Fruit fly (Drosophila melanogaster) whole organism, embryonic: Measurements from ENCODE around the gene Tep1.
A peak's percentile ranks its signal among the peaks of the same experiment; 100 is the strongest.

Experiments
- ATbp ChIP-seq: fragments of 200-800 bp; sonication (Bioruptor generic); optimal IDR thresholded peaks from 2 replicates; lab custom pipeline; 2017; ENCODE audit warnings: missing biosample characterization, mild to moderate bottlenecking, missing genetic modification characterization, missing genetic modification reagents
- B-H2 ChIP-seq: fragments of 200-800 bp; sonication (Bioruptor generic); optimal IDR thresholded peaks from 2 replicates; lab custom pipeline; 2018; ENCODE audit warnings: missing biosample characterization, mild to moderate bottlenecking, missing genetic modification characterization
- Bgb ChIP-seq: fragments of 200-800 bp; sonication (Bioruptor generic); IDR thresholded peaks from 2 replicates; pipeline ENCODE4 v1.3.6; 2022; ENCODE audit warnings: missing biosample characterization, missing genetic modification characterization; ENCODE audit not compliant: partially characterized antibody
- CG10654 ChIP-seq: fragments of 200-800 bp; sonication (Bioruptor generic); optimal IDR thresholded peaks from 2 replicates; lab custom pipeline; 2016; ENCODE audit warnings: missing biosample characterization, missing genetic modification characterization
- CG11093 ChIP-seq: fragments of 200-800 bp; sonication (Bioruptor generic); IDR thresholded peaks from 3 replicates; pipeline ENCODE4 v1.3.6; 2022; ENCODE audit warnings: missing biosample characterization, missing genetic modification characterization
- CG11247 ChIP-seq: fragments of 200-800 bp; sonication (Bioruptor generic); IDR thresholded peaks from 2 replicates; pipeline ENCODE4 v1.3.6; 2022; ENCODE audit warnings: missing biosample characterization, missing genetic modification characterization
- CG11504 ChIP-seq: fragments of 200-800 bp; sonication (Bioruptor generic); optimal IDR thresholded peaks from 3 replicates; lab custom pipeline; 2019; ENCODE audit warnings: missing biosample characterization, mild to moderate bottlenecking, missing genetic modification characterization, moderate library complexity
- CG12071 ChIP-seq: fragments of 200-800 bp; sonication (Bioruptor generic); optimal IDR thresholded peaks from 3 replicates; lab custom pipeline; 2018; ENCODE audit warnings: missing biosample characterization, mild to moderate bottlenecking, missing genetic modification characterization
- CG12299 ChIP-seq: fragments of 200-800 bp; sonication (Bioruptor generic); optimal IDR thresholded peaks from 2 replicates; lab custom pipeline; 2018; ENCODE audit warnings: missing biosample characterization, mild to moderate bottlenecking, missing genetic modification characterization
- CG1529 ChIP-seq: fragments of 200-800 bp; sonication (Bioruptor generic); optimal IDR thresholded peaks from 3 replicates; lab custom pipeline; 2018; ENCODE audit warnings: missing biosample characterization, missing genetic modification characterization
- CG17912 ChIP-seq: fragments of 200-800 bp; sonication (Bioruptor generic); optimal IDR thresholded peaks from 2 replicates; lab custom pipeline; 2018; ENCODE audit warnings: missing biosample characterization, mild to moderate bottlenecking, missing genetic modification characterization
- CG18011 ChIP-seq: fragments of 200-800 bp; sonication (Bioruptor generic); optimal IDR thresholded peaks from 2 replicates; lab custom pipeline; 2017; ENCODE audit warnings: missing biosample characterization, missing genetic modification characterization, mild to moderate bottlenecking, moderate library complexity, missing genotype
- CG2120 ChIP-seq: fragments of 200-800 bp; sonication (Bioruptor generic); optimal IDR thresholded peaks from 3 replicates; lab custom pipeline; 2016; ENCODE audit warnings: missing biosample characterization, missing genetic modification characterization
- CG2199 ChIP-seq: fragments of 200-800 bp; sonication (Bioruptor generic); IDR thresholded peaks from 3 replicates; pipeline ENCODE4 v1.3.6; 2022; ENCODE audit warnings: missing biosample characterization, missing genetic modification characterization
- CG4820 ChIP-seq: fragments of 200-800 bp; sonication (Bioruptor generic); optimal IDR thresholded peaks from 3 replicates; lab custom pipeline; 2016; ENCODE audit warnings: missing biosample characterization, missing genetic modification characterization
- CG5245 ChIP-seq: fragments of 200-800 bp; sonication (Bioruptor generic); optimal IDR thresholded peaks from 3 replicates; lab custom pipeline; 2016; ENCODE audit warnings: missing biosample characterization, missing genetic modification characterization
- CG6813 ChIP-seq: fragments of 200-800 bp; sonication (Bioruptor generic); optimal IDR thresholded peaks from 2 replicates; lab custom pipeline; 2017; ENCODE audit warnings: missing biosample characterization, missing genetic modification characterization, mild to moderate bottlenecking, moderate library complexity, missing genetic modification reagents
- CG7357 ChIP-seq: fragments of 200-800 bp; sonication (Bioruptor generic); IDR thresholded peaks from 3 replicates; pipeline ENCODE4 v1.3.6; 2022; ENCODE audit warnings: missing biosample characterization, missing genetic modification characterization
- CG8359 ChIP-seq: fragments of 200-800 bp; sonication (Bioruptor generic); optimal IDR thresholded peaks from 2 replicates; lab custom pipeline; 2017; ENCODE audit warnings: missing biosample characterization, mild to moderate bottlenecking, missing genetic modification characterization, borderline replicate concordance
- CG8478 ChIP-seq: fragments of >200 bp; optimal IDR thresholded peaks from 2 replicates; lab custom pipeline; 2018
- CG8924 ChIP-seq: fragments of 200-800 bp; optimal IDR thresholded peaks from 3 replicates; lab custom pipeline; 2019; ENCODE audit warnings: missing biosample characterization, mild to moderate bottlenecking, missing genetic modification characterization, moderate library complexity
- CG8944 ChIP-seq: fragments of 200-800 bp; sonication (Bioruptor generic); optimal IDR thresholded peaks from 3 replicates; lab custom pipeline; 2016; ENCODE audit warnings: missing biosample characterization, missing genetic modification characterization
- CG9727 ChIP-seq: fragments of 200-800 bp; sonication (Bioruptor generic); optimal IDR thresholded peaks from 3 replicates; lab custom pipeline; 2017; ENCODE audit warnings: missing biosample characterization, mild to moderate bottlenecking, missing genetic modification characterization
- CG9817 ChIP-seq: fragments of 200-800 bp; sonication (Bioruptor generic); optimal IDR thresholded peaks from 2 replicates; lab custom pipeline; 2018; ENCODE audit warnings: missing biosample characterization, mild to moderate bottlenecking, missing genetic modification characterization, moderate library complexity
- CkIIα-i1 ChIP-seq: fragments of 200-800 bp; sonication (Bioruptor generic); IDR thresholded peaks from 2 replicates; pipeline ENCODE4 v1.3.6; 2022; ENCODE audit warnings: missing biosample characterization, missing genetic modification characterization
- Dp ChIP-seq: fragments of 200-800 bp; sonication (Bioruptor generic); optimal IDR thresholded peaks from 2 replicates; lab custom pipeline; 2018; ENCODE audit warnings: missing biosample characterization, mild to moderate bottlenecking, missing genetic modification characterization, moderate library complexity
- Eip74EF ChIP-seq, 2 experiments: fragments of 200-800 bp in 1 of 2; fragments of >200 bp in 1 of 2; sonication (Bioruptor generic) in 1 of 2; optimal IDR thresholded peaks; 2 replicates each; lab custom pipeline; 2017 to 2019; ENCODE audit warnings: missing biosample characterization in 2 of 2, missing genetic modification characterization in 2 of 2, mild to moderate bottlenecking in 1 of 2, moderate library complexity in 1 of 2
- HHEX ChIP-seq: fragments of 200-800 bp; sonication (Bioruptor generic); optimal IDR thresholded peaks from 3 replicates; lab custom pipeline; 2017; ENCODE audit warnings: missing biosample characterization, mild to moderate bottlenecking, missing genetic modification characterization, missing genetic modification reagents
- Hmr ChIP-seq: fragments of 200-800 bp; sonication (Bioruptor generic); optimal IDR thresholded peaks from 3 replicates; lab custom pipeline; 2017; ENCODE audit warnings: mild to moderate bottlenecking, missing biosample characterization, missing genetic modification reagents, missing genetic modification characterization
- Jarid2 ChIP-seq: fragments of 200-800 bp; sonication (Bioruptor generic); optimal IDR thresholded peaks from 3 replicates; lab custom pipeline; 2017; ENCODE audit warnings: mild to moderate bottlenecking, missing biosample characterization, missing genetic modification reagents, missing genetic modification characterization
- Lim3 ChIP-seq: fragments of 200-800 bp; sonication (Bioruptor generic); IDR thresholded peaks from 2 replicates; pipeline ENCODE4 v1.3.6; 2022; ENCODE audit warnings: missing biosample characterization, missing genetic modification characterization
- Nf-YA ChIP-seq: fragments of 200-800 bp; sonication (Bioruptor generic); IDR thresholded peaks from 2 replicates; pipeline ENCODE4 v1.3.6; 2022; ENCODE audit warnings: missing biosample characterization, missing genetic modification characterization
- Nf-YB ChIP-seq: fragments of 200-800 bp; sonication (Bioruptor generic); optimal IDR thresholded peaks from 3 replicates; lab custom pipeline; 2019; ENCODE audit warnings: missing biosample characterization, mild to moderate bottlenecking, missing genetic modification characterization, moderate library complexity
- Sox100B ChIP-seq: fragments of 200-800 bp; sonication (Bioruptor generic); optimal IDR thresholded peaks from 3 replicates; lab custom pipeline; 2018; ENCODE audit warnings: missing biosample characterization, mild to moderate bottlenecking, missing genetic modification characterization
- ac ChIP-seq: fragments of 200-800 bp; sonication (Bioruptor generic); optimal IDR thresholded peaks from 3 replicates; lab custom pipeline; 2017; ENCODE audit warnings: missing biosample characterization, mild to moderate bottlenecking, missing genetic modification characterization
- aop ChIP-seq: fragments of 200-800 bp; sonication (Bioruptor generic); IDR thresholded peaks from 2 replicates; pipeline ENCODE4 v1.3.6; 2022; ENCODE audit warnings: missing biosample characterization, missing genetic modification characterization
- bcd ChIP-seq: fragments of 200-800 bp; sonication (Bioruptor generic); optimal IDR thresholded peaks from 2 replicates; lab custom pipeline; 2017; ENCODE audit warnings: missing biosample characterization, mild to moderate bottlenecking, missing genetic modification characterization
- hb ChIP-seq: fragments of 200-800 bp; sonication (Bioruptor generic); IDR thresholded peaks from 3 replicates; pipeline ENCODE4 v1.3.6; 2022; ENCODE audit warnings: missing biosample characterization, missing genetic modification characterization; ENCODE audit not compliant: partially characterized antibody
- jumu ChIP-seq: fragments of 200-800 bp; sonication (Bioruptor generic); optimal IDR thresholded peaks from 3 replicates; lab custom pipeline; 2016; ENCODE audit warnings: missing biosample characterization, missing genetic modification characterization
- oc ChIP-seq: fragments of 200-800 bp; sonication (Bioruptor generic); optimal IDR thresholded peaks from 2 replicates; lab custom pipeline; 2018; ENCODE audit warnings: missing biosample characterization, mild to moderate bottlenecking, missing genetic modification characterization, moderate library complexity
- org-1 ChIP-seq: fragments of 200-800 bp; sonication (Bioruptor generic); optimal IDR thresholded peaks from 2 replicates; lab custom pipeline; 2017; ENCODE audit warnings: missing biosample characterization, missing genetic modification characterization
- otp ChIP-seq: fragments of 200-800 bp; sonication (Bioruptor generic); IDR thresholded peaks from 3 replicates; pipeline ENCODE4, ENCODE4 v1.3.6; 2022; ENCODE audit warnings: missing biosample characterization, missing genetic modification characterization
- psq ChIP-seq: fragments of 200-800 bp; sonication (Bioruptor generic); optimal IDR thresholded peaks from 2 replicates; lab custom pipeline; 2017; ENCODE audit warnings: missing biosample characterization, missing genetic modification characterization
- repo ChIP-seq: fragments of 200-800 bp; sonication (Bioruptor generic); optimal IDR thresholded peaks from 2 replicates; lab custom pipeline; 2016; ENCODE audit warnings: missing biosample characterization, missing genetic modification characterization
- ro ChIP-seq: fragments of 200-800 bp; sonication (Bioruptor generic); IDR thresholded peaks from 2 replicates; pipeline ENCODE4 v1.3.6; 2022; ENCODE audit warnings: missing biosample characterization, missing genetic modification characterization
- scrt ChIP-seq: fragments of 200-800 bp; sonication (Bioruptor generic); optimal IDR thresholded peaks from 2 replicates; lab custom pipeline; 2018; ENCODE audit warnings: missing biosample characterization, mild to moderate bottlenecking, missing genetic modification characterization, moderate library complexity
- sqz ChIP-seq: fragments of 200-800 bp; sonication (Bioruptor generic); optimal IDR thresholded peaks from 3 replicates; lab custom pipeline; 2018; ENCODE audit warnings: missing biosample characterization, mild to moderate bottlenecking, missing genetic modification characterization
- tin ChIP-seq: fragments of 200-800 bp; sonication (Bioruptor generic); optimal IDR thresholded peaks from 3 replicates; lab custom pipeline; 2016; ENCODE audit warnings: missing biosample characterization, missing genetic modification characterization

Gene Tep1

dm6 chr2L:15912901-15913673 lies 19.5 kb upstream of the Tep1 start (continued):
- TF ChIP-seq Nf-YA (GFP tag; lab: Robert Waterston, UW) (peak; percentile 5; the same call in 1 of the 2 replicates), CG8359 (GFP tag; lab: Kevin White, UChicago) (peak; percentile 19), CG2199 (GFP tag; lab: Robert Waterston, UW) (peak; percentile 97), oc (tag; lab: Kevin White, UChicago) (peak; percentile 64), Lim3 (GFP tag; lab: Robert Waterston, UW) (0 out of 2 replicates have a peak, but pooled peaks have one; percentile 15), Sox100B (peak; percentile 94), hb (GFP tag; lab: Robert Waterston, UW) (no peak), Nf-YB (GFP tag; lab: Kevin White, UChicago) (peak; percentile 67), aop (GFP tag; lab: Robert Waterston, UW) (no peak), CG7357 (GFP tag; lab: Robert Waterston, UW) (peak; percentile 52; the same call in 1 of the 3 replicates), CG5245 (GFP tag; lab: Kevin White, UChicago) (peak; percentile 1), Jarid2 (GFP tag; lab: Kevin White, UChicago) (peak; percentile 54), bcd (GFP tag; lab: Kevin White, UChicago) (peak; percentile 74), CkIIα-i1 (GFP tag; lab: Robert Waterston, UW) (no peak), CG17912 (peak; percentile 39), CG8944 (GFP tag; lab: Kevin White, UChicago) (no peak), CG9727 (GFP tag; lab: Kevin White, UChicago) (peak; percentile 78), CG11504 (tag; lab: Kevin White, UChicago) (peak; percentile 88), jumu (GFP tag; lab: Kevin White, UChicago) (no peak), org-1 (GFP tag; lab: Kevin White, UChicago) (peak; percentile 59), Hmr (GFP tag; lab: Kevin White, UChicago) (peak; percentile 57), CG8478 (lab: Kevin White, UChicago) (no peak), CG9817 (tag; lab: Kevin White, UChicago) (peak; percentile 54), psq (GFP tag; lab: Kevin White, UChicago) (peak; percentile 15), Eip74EF (GFP tag; optimal IDR thresholded peaks at IDR 0.05; lab: Kevin White, UChicago) (peak in 1 of 2 experiments; percentile 84), ro (GFP tag; lab: Robert Waterston, UW) (peak; percentile 41; the same call in 1 of the 2 replicates), scrt (GFP tag; lab: Kevin White, UChicago) (peak; percentile 34), CG10654 (peak; percentile 51), Bgb (GFP tag; lab: Robert Waterston, UW) (peak; percentile 38; the same call in 1 of the 2 replicates), ATbp (GFP tag; lab: Kevin White, UChicago) (peak; percentile 43), CG6813 (GFP tag; lab: Kevin White, UChicago) (peak; percentile 3), CG1529 (peak; percentile 59), CG11093 (GFP tag; lab: Robert Waterston, UW) (0 out of 3 replicates have a peak, but pooled peaks have one; percentile 16), ac (GFP tag; lab: Kevin White, UChicago) (no peak), CG12071 (GFP tag; lab: Kevin White, UChicago) (peak; percentile 66), B-H2 (peak; percentile 53), CG2120 (GFP tag; lab: Kevin White, UChicago) (peak; percentile 28), CG8924 (tag; lab: Kevin White, UChicago) (peak; percentile 51), CG12299 (tag; lab: Kevin White, UChicago) (no peak), tin (GFP tag; lab: Kevin White, UChicago) (peak; percentile 37), CG18011 (GFP tag; lab: Kevin White, UChicago) (no peak), CG4820 (GFP tag; lab: Kevin White, UChicago) (peak; percentile 69), sqz (GFP tag; lab: Kevin White, UChicago) (peak; percentile 33), repo (no peak), otp (GFP tag; lab: Robert Waterston, UW) (peak; percentile 43; the same call in 1 of the 3 replicates), CG11247 (GFP tag; lab: Robert Waterston, UW) (no peak), HHEX (GFP tag; lab: Kevin White, UChicago) (no peak), Dp (GFP tag; lab: Kevin White, UChicago) (no peak)
